Worm (Caenorhabditis elegans) whole organism, late embryonic: ENCODE data around the gene C49H3.3.

Experiments used
- C08G9.2 ChIP-seq: sonication (generic microtip); optimal IDR thresholded peaks from 2 replicates; lab custom pipeline; 2016; ENCODE audit warnings: mild to moderate bottlenecking, missing genetic modification characterization, moderate library complexity, missing compliant biosample characterization
- T23F11.4 ChIP-seq: fragments of 200-800 bp; sonication (Bioruptor generic); optimal IDR thresholded peaks from 2 replicates; lab custom pipeline; 2018; ENCODE audit warnings: mild to moderate bottlenecking, missing genetic modification characterization, missing compliant biosample characterization
- Y22D7AL.16 ChIP-seq: sonication (generic microtip); optimal IDR thresholded peaks from 2 replicates; lab custom pipeline; 2016; ENCODE audit warnings: missing genetic modification characterization, missing compliant biosample characterization
- ama-1 ChIP-seq: fragments of 150-350 bp; optimal IDR thresholded peaks from 2 replicates; lab custom pipeline; 2014
- ceh-14 ChIP-seq: sonication (generic microtip); optimal IDR thresholded peaks from 2 replicates; lab custom pipeline; 2016; ENCODE audit warnings: missing genotype, missing genetic modification characterization, missing compliant biosample characterization
- ceh-18 ChIP-seq: sonication (generic microtip); optimal IDR thresholded peaks from 2 replicates; lab custom pipeline; 2016; ENCODE audit warnings: missing genetic modification characterization, missing compliant biosample characterization
- ceh-19 ChIP-seq: fragments of 200-800 bp; sonication (Bioruptor generic); optimal IDR thresholded peaks from 2 replicates; lab custom pipeline; 2018; ENCODE audit warnings: mild to moderate bottlenecking, missing genetic modification characterization, missing compliant biosample characterization
- ceh-22 ChIP-seq: sonication (generic microtip); optimal IDR thresholded peaks from 2 replicates; lab custom pipeline; 2017; ENCODE audit warnings: missing biosample characterization, missing genetic modification characterization
- ceh-31 ChIP-seq: sonication (generic microtip); optimal IDR thresholded peaks from 2 replicates; lab custom pipeline; 2016; ENCODE audit warnings: missing genetic modification characterization, missing compliant biosample characterization
- ceh-45 ChIP-seq: fragments of 200-800 bp; sonication (Bioruptor generic); IDR thresholded peaks from 2 replicates; pipeline ENCODE4 v1.3.6; 2022; ENCODE audit warnings: missing genetic modification reagents, missing genetic modification characterization, missing compliant biosample characterization
- ceh-9 ChIP-seq: sonication (generic microtip); optimal IDR thresholded peaks from 2 replicates; lab custom pipeline; 2016; ENCODE audit warnings: mild to moderate bottlenecking, missing genetic modification characterization, inconsistent platforms, missing compliant biosample characterization
- dmd-4 ChIP-seq: sonication (generic microtip); optimal IDR thresholded peaks from 2 replicates; lab custom pipeline; 2016; ENCODE audit warnings: borderline replicate concordance, missing genetic modification characterization, missing compliant biosample characterization
- dve-1 ChIP-seq: sonication (generic microtip); optimal IDR thresholded peaks from 2 replicates; lab custom pipeline; 2017; ENCODE audit warnings: antibody characterized with exemption, mild to moderate bottlenecking, missing genetic modification characterization, missing compliant biosample characterization
- elt-4 ChIP-seq: sonication (generic microtip); optimal IDR thresholded peaks from 2 replicates; lab custom pipeline; 2016; ENCODE audit warnings: missing genetic modification characterization, missing compliant biosample characterization
- ets-4 ChIP-seq: sonication (generic microtip); optimal IDR thresholded peaks from 2 replicates; lab custom pipeline; 2016; ENCODE audit warnings: missing genetic modification characterization, missing compliant biosample characterization
- eyg-1 ChIP-seq: sonication (generic microtip); optimal IDR thresholded peaks from 2 replicates; lab custom pipeline; 2016; ENCODE audit warnings: missing genotype, missing genetic modification characterization, missing compliant biosample characterization
- fax-1 ChIP-seq: sonication (generic microtip); optimal IDR thresholded peaks from 2 replicates; lab custom pipeline; 2016; ENCODE audit warnings: missing genotype, missing genetic modification characterization, missing compliant biosample characterization
- fkh-10 ChIP-seq: fragments of 150-350 bp; optimal IDR thresholded peaks from 2 replicates; lab custom pipeline; 2014; ENCODE audit warnings: missing biosample characterization, missing genetic modification reagents, missing genetic modification characterization
- gmeb-2 ChIP-seq: sonication (generic microtip); optimal IDR thresholded peaks from 2 replicates; lab custom pipeline; 2016; ENCODE audit warnings: missing genetic modification characterization, inconsistent platforms, missing compliant biosample characterization
- hlh-13 ChIP-seq: fragments of 200-800 bp; sonication (Bioruptor generic); optimal IDR thresholded peaks from 2 replicates; lab custom pipeline; 2018; ENCODE audit warnings: mild to moderate bottlenecking, missing genetic modification characterization, missing compliant biosample characterization
- hlh-6 ChIP-seq: sonication (generic microtip); optimal IDR thresholded peaks from 2 replicates; lab custom pipeline; 2016; ENCODE audit warnings: missing genotype, missing genetic modification characterization, missing compliant biosample characterization
- hlh-8 ChIP-seq: sonication (generic microtip); optimal IDR thresholded peaks from 2 replicates; lab custom pipeline; 2016; ENCODE audit warnings: missing genotype, missing genetic modification characterization, missing compliant biosample characterization
- lin-11 ChIP-seq: fragments of 200-800 bp; sonication (Bioruptor generic); optimal IDR thresholded peaks from 2 replicates; lab custom pipeline; 2018; ENCODE audit warnings: mild to moderate bottlenecking, missing genetic modification characterization, missing compliant biosample characterization
- mec-3 ChIP-seq: sonication (generic microtip); optimal IDR thresholded peaks from 2 replicates; lab custom pipeline; 2016; ENCODE audit warnings: borderline replicate concordance, missing genetic modification characterization, missing compliant biosample characterization
- odd-2 ChIP-seq: sonication (generic microtip); optimal IDR thresholded peaks from 2 replicates; lab custom pipeline; 2017; ENCODE audit warnings: antibody characterized with exemption, mild to moderate bottlenecking, missing genetic modification characterization, missing compliant biosample characterization
- pax-1 ChIP-seq: fragments of 150-350 bp; optimal IDR thresholded peaks from 2 replicates; lab custom pipeline; 2014; ENCODE audit warnings: missing biosample characterization, missing genetic modification characterization
- pha-2 ChIP-seq: sonication (generic microtip); optimal IDR thresholded peaks from 2 replicates; lab custom pipeline; 2017; ENCODE audit warnings: mild to moderate bottlenecking, missing genetic modification characterization, missing compliant biosample characterization
- pha-4 ChIP-seq: fragments of 150-350 bp; optimal IDR thresholded peaks from 2 replicates; lab custom pipeline; 2018; ENCODE audit warnings: missing biosample characterization, missing genetic modification reagents, missing genetic modification characterization
- pqm-1 ChIP-seq: sonication (generic microtip); optimal IDR thresholded peaks from 2 replicates; lab custom pipeline; 2016; ENCODE audit warnings: missing genetic modification characterization, missing compliant biosample characterization
- sox-2 ChIP-seq: fragments of 200-800 bp; sonication (Bioruptor generic); IDR thresholded peaks from 2 replicates; pipeline ENCODE4 v1.3.6; 2022; ENCODE audit warnings: missing genetic modification reagents, missing genetic modification characterization, missing compliant biosample characterization
- syd-9 ChIP-seq: sonication (generic microtip); optimal IDR thresholded peaks from 2 replicates; lab custom pipeline; 2016; ENCODE audit warnings: mild to moderate bottlenecking, missing genetic modification characterization, moderate library complexity, missing compliant biosample characterization
- tbx-7 ChIP-seq: sonication (generic microtip); optimal IDR thresholded peaks from 2 replicates; lab custom pipeline; 2016; ENCODE audit warnings: missing genotype, missing genetic modification characterization, missing compliant biosample characterization
- ttx-3 ChIP-seq: sonication (generic microtip); optimal IDR thresholded peaks from 2 replicates; lab custom pipeline; 2016; ENCODE audit warnings: missing genetic modification reagents, missing genetic modification characterization, missing compliant biosample characterization
- unc-3 ChIP-seq, 2 experiments: fragments of 200-800 bp in 1 of 2; sonication (Bioruptor generic) in 1 of 2; sonication (generic microtip) in 1 of 2; conservative IDR thresholded peaks in 1 of 2; optimal IDR thresholded peaks in 1 of 2; 2 replicates each; pipeline versions ENCODE4 v1.3.6 to Lab custom; 2016 to 2022; ENCODE audit warnings: missing compliant biosample characterization in 2 of 2, missing genetic modification characterization in 2 of 2, missing genetic modification reagents in 1 of 2
- unc-55 ChIP-seq: sonication (generic microtip); optimal IDR thresholded peaks from 2 replicates; lab custom pipeline; 2017; ENCODE audit warnings: missing biosample characterization, missing genetic modification reagents, missing genetic modification characterization
- unc-86 ChIP-seq: sonication (generic microtip); optimal IDR thresholded peaks from 2 replicates; lab custom pipeline; 2016; ENCODE audit warnings: missing genetic modification characterization, missing compliant biosample characterization

Gene C49H3.3

ce11 chrIV:7954006-7954405, 29.9 kb downstream of the C49H3.3 start (continued):
- no peak for TF ChIP-seq dmd-4 (tag; lab: Kevin White, UChicago)
- TF ChIP-seq ama-1 (lab: Kevin White, UChicago) = no peak
- TF ChIP-seq pha-4 (tag; lab: Kevin White, UChicago) = no peak
- TF ChIP-seq, all 69 proteins: peak for 0

DNA sequence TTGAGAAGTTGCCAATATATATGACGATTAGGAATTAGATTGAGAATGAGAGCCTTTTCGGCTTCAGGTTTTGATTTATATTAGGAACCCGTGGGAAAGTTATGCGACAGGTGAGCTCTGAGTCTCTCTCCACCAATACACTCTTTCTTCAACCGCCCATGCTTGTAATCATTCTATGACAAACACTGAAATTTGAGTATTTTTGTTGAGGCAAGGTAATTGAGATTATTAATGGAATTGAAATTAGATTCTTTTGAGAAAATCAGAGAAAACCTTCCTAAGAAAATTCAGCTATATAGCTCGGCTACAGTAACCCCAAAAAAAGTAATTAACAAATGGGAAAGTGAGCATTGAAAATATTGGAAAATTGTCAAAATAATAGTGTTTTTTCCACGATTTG, 31.7 kb downstream of the C49H3.3 start, which contains the start of gene ceh-19:
ceh-19 (minus strand) TSS at position 101 of the 400 bp plus-strand sequence.
- TF ChIP-seq odd-2 (tag; lab: Kevin White, UChicago) = no peak
- TF ChIP-seq eyg-1 (tag; lab: Kevin White, UChicago) = no peak
- no peak for TF ChIP-seq pqm-1
- TF ChIP-seq ceh-45 (GFP tag; lab: Robert Waterston, UW) = no peak
- no peak for TF ChIP-seq dve-1 (tag; lab: Kevin White, UChicago)
- TF ChIP-seq unc-3 (GFP tag; conservative IDR thresholded peaks at IDR 0.05; lab: Robert Waterston, UW) = no peak
- TF ChIP-seq unc-3 (tag; optimal IDR thresholded peaks at IDR 0.05; lab: Kevin White, UChicago) = no peak
- TF ChIP-seq hlh-13 (GFP tag; lab: Kevin White, UChicago) = no peak
- TF ChIP-seq ceh-31 (tag; lab: Kevin White, UChicago) = no peak
- no peak for TF ChIP-seq fkh-10 (GFP tag; lab: Kevin White, UChicago)
- TF ChIP-seq ceh-14 = no peak
- TF ChIP-seq ttx-3 (tag; lab: Kevin White, UChicago) = no peak
- TF ChIP-seq ets-4 (tag; lab: Kevin White, UChicago) = no peak
- TF ChIP-seq lin-11 (tag; lab: Kevin White, UChicago) = no peak
- TF ChIP-seq hlh-6 (tag; lab: Kevin White, UChicago) = no peak
- no peak for TF ChIP-seq ceh-18 (tag; lab: Kevin White, UChicago)
- no peak for TF ChIP-seq C08G9.2 (tag; lab: Kevin White, UChicago)

- TF ChIP-seq unc-55 (GFP tag; lab: Kevin White, UChicago) = no peak
- TF ChIP-seq tbx-7 = no peak
- no peak for TF ChIP-seq ttx-3 (tag; lab: Kevin White, UChicago)
- no peak for TF ChIP-seq pax-1 (tag; lab: Kevin White, UChicago)
- TF ChIP-seq ama-1 (lab: Kevin White, UChicago) = no peak
- TF ChIP-seq ceh-14 = no peak
- TF ChIP-seq unc-3 (GFP tag; conservative IDR thresholded peaks at IDR 0.05; lab: Robert Waterston, UW) = no peak
- TF ChIP-seq unc-3 (tag; optimal IDR thresholded peaks at IDR 0.05; lab: Kevin White, UChicago) = no peak
- TF ChIP-seq pha-2 = no peak
- no peak for TF ChIP-seq ceh-45 (GFP tag; lab: Robert Waterston, UW)
- no peak for TF ChIP-seq mec-3 (tag; lab: Kevin White, UChicago)
- no peak for TF ChIP-seq eyg-1 (tag; lab: Kevin White, UChicago)
- TF ChIP-seq syd-9 (tag; lab: Kevin White, UChicago) = no peak
- no peak for TF ChIP-seq fax-1 (tag; lab: Kevin White, UChicago)
These were observed 32.6 kb downstream of the C49H3.3 start, which contains the start of gene csr-1 for ce11 chrIV:7956643-7957317. Gene csr-1 (plus strand): TSS chrIV:7957267.

- no peak for TF ChIP-seq ceh-18 (tag; lab: Kevin White, UChicago)
- TF ChIP-seq dve-1 (tag; lab: Kevin White, UChicago) = no peak
- TF ChIP-seq hlh-8 (tag; lab: Kevin White, UChicago) = no peak
- no peak for TF ChIP-seq unc-86 (tag; lab: Kevin White, UChicago)
- no peak for TF ChIP-seq Y22D7AL.16 (tag; lab: Kevin White, UChicago)
- TF ChIP-seq sox-2 (GFP tag; lab: Robert Waterston, UW) = no peak
These were observed 33.4 kb downstream of the C49H3.3 start, which contains the start of gene frpr-10 for ce11 chrIV:7957504-7957903. Gene frpr-10 (plus strand): TSS chrIV:7957804.

- TF ChIP-seq ceh-19 (GFP tag; lab: Kevin White, UChicago) (no peak), unc-55 (GFP tag; lab: Kevin White, UChicago) (no peak), sox-2 (GFP tag; lab: Robert Waterston, UW) (no peak), dmd-4 (tag; lab: Kevin White, UChicago) (no peak), T23F11.4 (GFP tag; lab: Kevin White, UChicago) (no peak), ceh-22 (tag; lab: Kevin White, UChicago) (no peak), gmeb-2 (tag; lab: Kevin White, UChicago) (no peak), lin-11 (tag; lab: Kevin White, UChicago) (no peak), elt-4 (tag; lab: Kevin White, UChicago) (no peak), ttx-3 (tag; lab: Kevin White, UChicago) (no peak), ceh-9 (tag; lab: Kevin White, UChicago) (no peak)
- TF ChIP-seq, all 69 proteins: peak for 0
These were observed 33.9 kb downstream of the C49H3.3 start for ce11 chrIV:7958092-7958491.
